Fruit fly (Drosophila melanogaster) whole organism, adult: ENCODE results near the gene Prtl99C.

ENCODE experiments used
- CG12768 ChIP-seq: fragments of 200-800 bp; sonication (Bioruptor generic); optimal IDR thresholded peaks from 2 replicates; lab custom pipeline; 2017; ENCODE audit warnings: missing biosample characterization, missing genetic modification characterization, mild to moderate bottlenecking, moderate library complexity, missing genetic modification reagents
- CG14711 ChIP-seq: fragments of 200-800 bp; sonication (Bioruptor generic); optimal IDR thresholded peaks from 2 replicates; lab custom pipeline; 2018; ENCODE audit warnings: missing biosample characterization, mild to moderate bottlenecking, missing genetic modification characterization, moderate library complexity
- Clk ChIP-seq: fragments of 200-800 bp; sonication (Bioruptor generic); optimal IDR thresholded peaks from 2 replicates; lab custom pipeline; 2017; ENCODE audit warnings: missing biosample characterization, missing genetic modification characterization
- Mnt ChIP-seq: fragments of 200-800 bp; sonication (Bioruptor generic); optimal IDR thresholded peaks from 2 replicates; lab custom pipeline; 2016; ENCODE audit warnings: missing biosample characterization, mild to moderate bottlenecking, missing genetic modification characterization
- cic ChIP-seq: fragments of 200-800 bp; sonication (Bioruptor generic); optimal IDR thresholded peaks from 2 replicates; lab custom pipeline; 2017; ENCODE audit warnings: missing biosample characterization, mild to moderate bottlenecking, missing genetic modification characterization, moderate library complexity
- cnc ChIP-seq, 2 experiments: fragments of >200 bp; optimal IDR thresholded peaks; 2 replicates each; lab custom pipeline; 2017
- kay ChIP-seq: fragments of 200-800 bp; sonication (Bioruptor generic); peaks from one replicate; lab custom pipeline; 2016; ENCODE audit warnings: missing biosample characterization, missing genetic modification characterization, borderline replicate concordance
- ovo ChIP-seq: fragments of 200-800 bp; sonication (Bioruptor generic); optimal IDR thresholded peaks from 2 replicates; lab custom pipeline; 2016; ENCODE audit warnings: missing biosample characterization, missing genetic modification characterization
- toe ChIP-seq: fragments of 200-800 bp; sonication (Bioruptor generic); optimal IDR thresholded peaks from 2 replicates; lab custom pipeline; 2016; ENCODE audit warnings: missing biosample characterization, missing genetic modification characterization

- TF ChIP-seq CG12768 (GFP tag; lab: Kevin White, UChicago) = peak; percentile 23
- TF ChIP-seq CG14711 (tag; lab: Kevin White, UChicago) = no peak
- TF ChIP-seq Clk (GFP tag; lab: Kevin White, UChicago) = no peak
- no peak for TF ChIP-seq Mnt (GFP tag; lab: Kevin White, UChicago)
- no peak for TF ChIP-seq cic
- no peak for TF ChIP-seq toe (GFP tag; lab: Kevin White, UChicago)
- no peak for TF ChIP-seq kay (GFP tag; lab: Kevin White, UChicago)
- TF ChIP-seq cnc (optimal IDR thresholded peaks at IDR 0.05; lab: Kevin White, UChicago) = peak; percentile 64 to 95
- no peak for TF ChIP-seq ovo (GFP tag; lab: Kevin White, UChicago)
These were observed 38.6 kb upstream of the Prtl99C start for dm6 chr3R:29797183-29797582.
